Fruit fly (Drosophila melanogaster): Measurements from ENCODE around the gene TwdlJ.

DNA sequence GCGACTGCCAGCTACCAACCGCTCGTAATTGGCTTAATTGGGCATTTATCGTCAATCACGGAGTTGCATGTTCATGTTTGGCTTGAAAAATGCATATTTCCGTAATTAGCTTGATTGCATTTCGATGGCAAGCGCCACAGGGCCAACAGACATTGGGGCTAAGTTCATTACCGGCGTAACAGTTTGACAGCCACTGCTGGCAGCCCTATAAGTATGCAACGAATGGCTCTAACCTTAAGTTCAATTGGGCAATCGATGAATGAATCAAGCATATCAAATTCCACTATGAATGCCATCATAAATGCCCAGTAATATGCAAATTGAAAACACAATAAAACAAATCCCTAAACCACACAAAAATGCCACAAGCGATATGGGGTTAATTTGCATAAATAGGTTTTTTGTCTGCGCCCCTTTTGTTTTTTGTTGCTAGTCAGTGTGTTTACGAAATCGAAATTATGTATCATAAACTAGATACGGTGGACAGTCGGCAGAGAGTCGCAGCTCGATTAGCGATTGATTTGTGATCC, 25.8 kb downstream of the TwdlJ start:
- TF ChIP-seq fd96Ca (GFP tag; IDR thresholded peaks at IDR 0.05), result no peak
- no peak for TF ChIP-seq CG9948 (tag; optimal IDR thresholded peaks at IDR 0.05)
- TF ChIP-seq CG12605 (GFP tag; IDR thresholded peaks at IDR 0.05), result no peak
- no peak for TF ChIP-seq CG8159 (tag; optimal IDR thresholded peaks at IDR 0.05)
- no peak for TF ChIP-seq Pif1B (GFP tag; optimal IDR thresholded peaks at IDR 0.05)
- TF ChIP-seq CG34367 (tag; optimal IDR thresholded peaks at IDR 0.05), result no peak

Measured in whole organism, pupa.